Worm (Caenorhabditis elegans): ENCODE measurements around the gene F20D6.15.

F20D6.15 gene

DNA sequence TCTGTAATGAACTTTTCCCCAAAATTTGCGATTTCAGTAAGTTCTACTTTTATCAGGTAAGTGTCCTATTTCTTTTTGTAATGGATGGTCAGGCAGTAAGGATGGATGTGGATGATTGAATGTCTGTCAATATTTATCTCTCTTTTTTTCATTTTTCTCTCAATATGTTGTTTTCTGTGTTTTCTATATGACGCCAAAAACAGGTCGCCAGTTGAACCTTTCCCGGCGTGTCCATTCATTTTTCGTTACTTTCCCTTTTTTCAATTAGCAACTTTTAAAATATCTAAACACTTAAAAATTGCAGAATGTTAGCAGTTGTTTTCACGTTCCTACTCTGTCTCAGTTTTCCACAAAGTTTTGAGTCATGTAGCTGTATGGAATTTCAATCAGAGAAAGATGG lies 18.7 kb upstream of the F20D6.15 start, which contains the start of gene timp-1:
timp-1 (plus strand) TSS at position 305 of the 400 bp plus-strand sequence.
- TF ChIP-seq tbx-11 (GFP tag; IDR thresholded peaks at IDR 0.05) (no peak), aly-1 (tag; optimal IDR thresholded peaks at IDR 0.05) (no peak), pes-1 (GFP tag; IDR thresholded peaks at IDR 0.05) (no peak), flt-1 (GFP tag; IDR thresholded peaks at IDR 0.05) (no peak), ama-1 (optimal IDR thresholded peaks at IDR 0.05) (no peak), B0310.2 (tag; optimal IDR thresholded peaks at IDR 0.05) (no peak), hnd-1 (tag; optimal IDR thresholded peaks at IDR 0.05) (no peak), tbx-37 (GFP tag; conservative IDR thresholded peaks at IDR 0.05) (no peak), sea-1 (GFP tag; conservative IDR thresholded peaks at IDR 0.05) (no peak), scrt-1 (GFP tag; IDR thresholded peaks at IDR 0.05) (no peak), F13C5.2 (tag; optimal IDR thresholded peaks at IDR 0.05) (no peak), hmg-4 (GFP tag; optimal IDR thresholded peaks at IDR 0.05) (no peak), ceh-36 (tag; optimal IDR thresholded peaks at IDR 0.05) (no peak), hmbx-1 (tag; optimal IDR thresholded peaks at IDR 0.05) (no peak), ceh-13 (GFP tag; optimal IDR thresholded peaks at IDR 0.05) (no peak), tra-4 (tag; optimal IDR thresholded peaks at IDR 0.05) (no peak)

ce11 chrV:8203085-8203643 lies 14.9 kb upstream of the F20D6.15 start, which contains the start of gene cest-17:
cest-17 (plus strand) TSS chrV:8203332.
- no peak for TF ChIP-seq scrt-1 (GFP tag; IDR thresholded peaks at IDR 0.05)
- TF ChIP-seq F13C5.2 (tag; optimal IDR thresholded peaks at IDR 0.05): no peak
- TF ChIP-seq hnd-1 (tag; optimal IDR thresholded peaks at IDR 0.05): no peak
- no peak for TF ChIP-seq ama-1 (optimal IDR thresholded peaks at IDR 0.05)
- no peak for TF ChIP-seq hmbx-1 (tag; optimal IDR thresholded peaks at IDR 0.05)
- no peak for TF ChIP-seq tra-4 (tag; optimal IDR thresholded peaks at IDR 0.05)
- TF ChIP-seq tbx-37 (GFP tag; conservative IDR thresholded peaks at IDR 0.05): no peak
- TF ChIP-seq ets-7 (tag; optimal IDR thresholded peaks at IDR 0.05): no peak
- no peak for TF ChIP-seq ceh-13 (GFP tag; optimal IDR thresholded peaks at IDR 0.05)

ce11 chrV:8201229-8201858 lies 13.1 kb upstream of the F20D6.15 start, which contains the start of gene cri-2:
cri-2 (plus strand) TSS chrV:8201808.
- TF ChIP-seq ama-1 (optimal IDR thresholded peaks at IDR 0.05) (no peak), pes-1 (GFP tag; IDR thresholded peaks at IDR 0.05) (no peak), ceh-36 (tag; optimal IDR thresholded peaks at IDR 0.05) (no peak), flt-1 (GFP tag; IDR thresholded peaks at IDR 0.05) (no peak), F13C5.2 (tag; optimal IDR thresholded peaks at IDR 0.05) (no peak), tra-4 (tag; optimal IDR thresholded peaks at IDR 0.05) (no peak), hnd-1 (tag; optimal IDR thresholded peaks at IDR 0.05) (no peak), aly-1 (tag; optimal IDR thresholded peaks at IDR 0.05) (no peak), tbx-11 (GFP tag; IDR thresholded peaks at IDR 0.05) (no peak), ets-7 (tag; optimal IDR thresholded peaks at IDR 0.05) (no peak), ceh-13 (GFP tag; optimal IDR thresholded peaks at IDR 0.05) (no peak), hmg-4 (GFP tag; optimal IDR thresholded peaks at IDR 0.05) (no peak), tbx-37 (GFP tag; conservative IDR thresholded peaks at IDR 0.05) (no peak), B0310.2 (tag; optimal IDR thresholded peaks at IDR 0.05) (no peak), sea-1 (GFP tag; conservative IDR thresholded peaks at IDR 0.05) (no peak), hmbx-1 (tag; optimal IDR thresholded peaks at IDR 0.05) (no peak), scrt-1 (GFP tag; IDR thresholded peaks at IDR 0.05) (no peak)

- TF ChIP-seq ama-1 (optimal IDR thresholded peaks at IDR 0.05) (no peak), ets-7 (tag; optimal IDR thresholded peaks at IDR 0.05) (no peak), pes-1 (GFP tag; IDR thresholded peaks at IDR 0.05) (no peak), ceh-36 (tag; optimal IDR thresholded peaks at IDR 0.05) (no peak), F13C5.2 (tag; optimal IDR thresholded peaks at IDR 0.05) (no peak), B0310.2 (tag; optimal IDR thresholded peaks at IDR 0.05) (no peak), hmbx-1 (tag; optimal IDR thresholded peaks at IDR 0.05) (no peak), flt-1 (GFP tag; IDR thresholded peaks at IDR 0.05) (no peak), hnd-1 (tag; optimal IDR thresholded peaks at IDR 0.05) (no peak), tbx-37 (GFP tag; conservative IDR thresholded peaks at IDR 0.05) (no peak), ceh-13 (GFP tag; optimal IDR thresholded peaks at IDR 0.05) (no peak), tra-4 (tag; optimal IDR thresholded peaks at IDR 0.05) (no peak), hmg-4 (GFP tag; optimal IDR thresholded peaks at IDR 0.05) (no peak), tbx-11 (GFP tag; IDR thresholded peaks at IDR 0.05) (no peak), aly-1 (tag; optimal IDR thresholded peaks at IDR 0.05) (no peak), sea-1 (GFP tag; conservative IDR thresholded peaks at IDR 0.05) (no peak), scrt-1 (GFP tag; IDR thresholded peaks at IDR 0.05) (no peak)
Observed at ce11 chrV:8198994-8199393, 10.7 kb upstream of the F20D6.15 start, which contains the start of gene F20D6.11. F20D6.11 (minus strand) TSS chrV:8199094.

ce11 chrV:8196993-8197392 lies 8.7 kb upstream of the F20D6.15 start:
- no peak for TF ChIP-seq ama-1 (optimal IDR thresholded peaks at IDR 0.05)
- no peak for TF ChIP-seq tbx-11 (GFP tag; IDR thresholded peaks at IDR 0.05)
- no peak for TF ChIP-seq pes-1 (GFP tag; IDR thresholded peaks at IDR 0.05)
- TF ChIP-seq ets-7 (tag; optimal IDR thresholded peaks at IDR 0.05): no peak
- TF ChIP-seq sea-1 (GFP tag; conservative IDR thresholded peaks at IDR 0.05): no peak
- no peak for TF ChIP-seq tbx-37 (GFP tag; conservative IDR thresholded peaks at IDR 0.05)
- no peak for TF ChIP-seq scrt-1 (GFP tag; IDR thresholded peaks at IDR 0.05)
- TF ChIP-seq F13C5.2 (tag; optimal IDR thresholded peaks at IDR 0.05): no peak
- no peak for TF ChIP-seq B0310.2 (tag; optimal IDR thresholded peaks at IDR 0.05)
- TF ChIP-seq hnd-1 (tag; optimal IDR thresholded peaks at IDR 0.05): no peak
- TF ChIP-seq hmg-4 (GFP tag; optimal IDR thresholded peaks at IDR 0.05): no peak
- TF ChIP-seq hmbx-1 (tag; optimal IDR thresholded peaks at IDR 0.05): no peak
- no peak for TF ChIP-seq aly-1 (tag; optimal IDR thresholded peaks at IDR 0.05)
- TF ChIP-seq tra-4 (tag; optimal IDR thresholded peaks at IDR 0.05): no peak
- TF ChIP-seq flt-1 (GFP tag; IDR thresholded peaks at IDR 0.05): no peak
- TF ChIP-seq ceh-13 (GFP tag; optimal IDR thresholded peaks at IDR 0.05): no peak
- no peak for TF ChIP-seq ceh-36 (tag; optimal IDR thresholded peaks at IDR 0.05)

- TF ChIP-seq tbx-11 (GFP tag; IDR thresholded peaks at IDR 0.05) (no peak), flt-1 (GFP tag; IDR thresholded peaks at IDR 0.05) (no peak), ets-7 (tag; optimal IDR thresholded peaks at IDR 0.05) (no peak), aly-1 (tag; optimal IDR thresholded peaks at IDR 0.05) (no peak), hnd-1 (tag; optimal IDR thresholded peaks at IDR 0.05) (no peak), ama-1 (optimal IDR thresholded peaks at IDR 0.05) (no peak), tbx-37 (GFP tag; conservative IDR thresholded peaks at IDR 0.05) (no peak), sea-1 (GFP tag; conservative IDR thresholded peaks at IDR 0.05) (no peak), F13C5.2 (tag; optimal IDR thresholded peaks at IDR 0.05) (no peak), B0310.2 (tag; optimal IDR thresholded peaks at IDR 0.05) (no peak)
Observed at ce11 chrV:8195889-8196418, 7.7 kb upstream of the F20D6.15 start, which contains the start of gene F20D6.10. F20D6.10 (minus strand) TSS chrV:8195939.

Measured in whole organism, early embryonic.